Fruit fly (Drosophila melanogaster) whole organism, embryonic: Measurements from ENCODE around the gene Idgf3.

ENCODE experiments used
- Adf1 ChIP-seq: fragments of 200-800 bp; sonication (Bioruptor generic); IDR thresholded peaks from 2 replicates; pipeline ENCODE4 v1.3.6; 2022; ENCODE audit warnings: missing biosample characterization, missing genetic modification characterization
- Aef1 ChIP-seq: fragments of 200-800 bp; sonication (Bioruptor generic); IDR thresholded peaks from 3 replicates; pipeline ENCODE4 v1.3.6; 2022; ENCODE audit warnings: missing biosample characterization, missing genetic modification characterization
- Antp ChIP-seq: fragments of 200-800 bp; sonication (Bioruptor generic); optimal IDR thresholded peaks from 3 replicates; lab custom pipeline; 2016; ENCODE audit warnings: missing biosample characterization, missing genetic modification characterization
- Asciz ChIP-seq: fragments of 200-800 bp; sonication (Bioruptor generic); optimal IDR thresholded peaks from 2 replicates; lab custom pipeline; 2017; ENCODE audit warnings: missing biosample characterization, mild to moderate bottlenecking, missing genetic modification characterization, missing genetic modification reagents
- Awh ChIP-seq: fragments of 200-800 bp; sonication (Bioruptor generic); IDR thresholded peaks from 2 replicates; pipeline ENCODE4, ENCODE4 v1.3.6; 2022; ENCODE audit warnings: missing biosample characterization, missing genetic modification characterization
- Bgb ChIP-seq: fragments of 200-800 bp; sonication (Bioruptor generic); IDR thresholded peaks from 2 replicates; pipeline ENCODE4 v1.3.6; 2022; ENCODE audit warnings: missing biosample characterization, missing genetic modification characterization; ENCODE audit not compliant: partially characterized antibody
- Blimp-1 ChIP-seq: fragments of 200-800 bp; sonication (Bioruptor generic); optimal IDR thresholded peaks from 3 replicates; lab custom pipeline; 2018; ENCODE audit warnings: missing biosample characterization, missing genetic modification characterization, mild to moderate bottlenecking, moderate library complexity, missing genetic modification reagents
- CG10267 ChIP-seq: fragments of 200-800 bp; sonication (Bioruptor generic); optimal IDR thresholded peaks from 2 replicates; lab custom pipeline; 2018; ENCODE audit warnings: missing biosample characterization, mild to moderate bottlenecking, missing genetic modification characterization, moderate library complexity
- CG10543 ChIP-seq: fragments of 200-800 bp; sonication (Bioruptor generic); optimal IDR thresholded peaks from 3 replicates; lab custom pipeline; 2017; ENCODE audit warnings: missing biosample characterization, mild to moderate bottlenecking, missing genetic modification characterization, moderate library complexity
- CG11560 ChIP-seq: fragments of 200-800 bp; sonication (Bioruptor generic); IDR thresholded peaks from 3 replicates; pipeline ENCODE4 v1.3.6; 2022; ENCODE audit warnings: missing biosample characterization, missing genetic modification characterization
- CG12104 ChIP-seq: fragments of 200-800 bp; sonication (Bioruptor generic); optimal IDR thresholded peaks from 3 replicates; lab custom pipeline; 2016; ENCODE audit warnings: missing biosample characterization, missing genetic modification characterization
- CG12744 ChIP-seq: fragments of 200-800 bp; sonication (Bioruptor generic); optimal IDR thresholded peaks from 2 replicates; lab custom pipeline; 2016; ENCODE audit warnings: missing biosample characterization, missing genetic modification characterization
- CG14667 ChIP-seq: fragments of 200-800 bp; sonication (Bioruptor generic); IDR thresholded peaks from 2 replicates; pipeline ENCODE4 v1.3.6; 2022; ENCODE audit warnings: missing biosample characterization, missing genetic modification characterization
- CG1529 ChIP-seq: fragments of 200-800 bp; sonication (Bioruptor generic); optimal IDR thresholded peaks from 3 replicates; lab custom pipeline; 2018; ENCODE audit warnings: missing biosample characterization, missing genetic modification characterization
- CG15479 ChIP-seq: fragments of 200-800 bp; sonication (Bioruptor generic); optimal IDR thresholded peaks from 3 replicates; lab custom pipeline; 2019; ENCODE audit warnings: missing biosample characterization, mild to moderate bottlenecking, missing genetic modification characterization, moderate library complexity
- CG18599 ChIP-seq: fragments of 200-800 bp; sonication (Bioruptor generic); optimal IDR thresholded peaks from 3 replicates; lab custom pipeline; 2017; ENCODE audit warnings: missing biosample characterization, missing genetic modification characterization, mild to moderate bottlenecking, moderate library complexity, missing genetic modification reagents
- CG30020 ChIP-seq: fragments of 200-800 bp; optimal IDR thresholded peaks from 2 replicates; lab custom pipeline; 2019; ENCODE audit warnings: missing biosample characterization, mild to moderate bottlenecking, missing genetic modification characterization, moderate library complexity
- CG31224 ChIP-seq: fragments of 200-800 bp; sonication (Bioruptor generic); IDR thresholded peaks from 2 replicates; pipeline ENCODE4 v1.3.6; 2022; ENCODE audit warnings: missing biosample characterization, missing genetic modification characterization
- CG31388 ChIP-seq: fragments of 200-800 bp; sonication (Bioruptor generic); optimal IDR thresholded peaks from 2 replicates; lab custom pipeline; 2016; ENCODE audit warnings: missing biosample characterization, missing genetic modification characterization
- CG6813 ChIP-seq: fragments of 200-800 bp; sonication (Bioruptor generic); optimal IDR thresholded peaks from 2 replicates; lab custom pipeline; 2017; ENCODE audit warnings: missing biosample characterization, missing genetic modification characterization, mild to moderate bottlenecking, moderate library complexity, missing genetic modification reagents
- CG9215 ChIP-seq: fragments of 200-800 bp; sonication (Bioruptor generic); IDR thresholded peaks from 2 replicates; pipeline ENCODE4 v1.3.6; 2022; ENCODE audit warnings: missing biosample characterization, missing genetic modification characterization
- Camta ChIP-seq: fragments of 200-800 bp; sonication (Bioruptor generic); optimal IDR thresholded peaks from 2 replicates; lab custom pipeline; 2016; ENCODE audit warnings: missing biosample characterization, missing genetic modification characterization
- Dek ChIP-seq: fragments of 200-800 bp; sonication (Bioruptor generic); optimal IDR thresholded peaks from 3 replicates; lab custom pipeline; 2019; ENCODE audit warnings: missing biosample characterization, mild to moderate bottlenecking, missing genetic modification characterization, moderate library complexity
- Dfd ChIP-seq, 2 experiments: fragments of >200 bp; optimal IDR thresholded peaks; 2 replicates each; lab custom pipeline; 2017; ENCODE audit warnings: missing biosample characterization in 2 of 2, missing genetic modification characterization in 2 of 2
- Doc2 ChIP-seq: fragments of 200-800 bp; sonication (Bioruptor generic); IDR thresholded peaks from 2 replicates; pipeline ENCODE4 v1.3.6; 2022; ENCODE audit warnings: missing biosample characterization, missing genetic modification characterization
- Elba2 ChIP-seq: fragments of 200-800 bp; sonication (Bioruptor generic); optimal IDR thresholded peaks from 3 replicates; lab custom pipeline; 2016; ENCODE audit warnings: missing biosample characterization, missing genetic modification characterization
- H15 ChIP-seq: fragments of 200-800 bp; sonication (Bioruptor generic); IDR thresholded peaks from 3 replicates; pipeline ENCODE4 v1.3.6; 2022; ENCODE audit warnings: missing biosample characterization, missing genetic modification characterization
- HmgZ ChIP-seq: fragments of 200-800 bp; sonication (Bioruptor generic); optimal IDR thresholded peaks from 2 replicates; lab custom pipeline; 2018; ENCODE audit warnings: missing biosample characterization, mild to moderate bottlenecking, missing genetic modification characterization
- Hr51 ChIP-seq, 2 experiments: fragments of 200-800 bp; sonication (Bioruptor generic); optimal IDR thresholded peaks; 2 replicates in 1 of 2; 3 replicates in 1 of 2; lab custom pipeline; 2016 to 2018; ENCODE audit warnings: missing biosample characterization in 2 of 2, missing genetic modification characterization in 2 of 2, mild to moderate bottlenecking in 1 of 2, moderate library complexity in 1 of 2
- Hsf ChIP-seq: fragments of 200-800 bp; sonication (Bioruptor generic); optimal IDR thresholded peaks from 3 replicates; lab custom pipeline; 2016; ENCODE audit warnings: missing biosample characterization, missing genetic modification characterization
- MBD-R2 ChIP-seq: fragments of 200-800 bp; sonication (Bioruptor generic); IDR thresholded peaks from 2 replicates; pipeline ENCODE4 v1.3.6; 2022; ENCODE audit warnings: missing biosample characterization, missing genetic modification characterization
- Mad ChIP-seq: fragments of 200-800 bp; sonication (Bioruptor generic); optimal IDR thresholded peaks from 2 replicates; lab custom pipeline; 2016; ENCODE audit warnings: missing biosample characterization, missing genetic modification characterization
- NFAT ChIP-seq: fragments of 200-800 bp; sonication (Bioruptor generic); IDR thresholded peaks from 2 replicates; pipeline ENCODE4 v1.3.6; 2022; ENCODE audit warnings: missing biosample characterization, missing genetic modification characterization
- bsh ChIP-seq, 2 experiments: fragments of 200-800 bp; sonication (Bioruptor generic); optimal IDR thresholded peaks; 2 replicates each; lab custom pipeline; 2017 to 2018; ENCODE audit warnings: mild to moderate bottlenecking in 2 of 2, missing biosample characterization in 2 of 2, missing genetic modification characterization in 2 of 2, moderate library complexity in 1 of 2
- ci ChIP-seq: fragments of 200-800 bp; sonication (Bioruptor generic); IDR thresholded peaks from 3 replicates; pipeline ENCODE4 v1.3.6; 2022; ENCODE audit warnings: missing biosample characterization, missing genetic modification characterization
- crp ChIP-seq, 2 experiments: fragments of 200-800 bp; sonication (Bioruptor generic); optimal IDR thresholded peaks; 2 replicates in 1 of 2; 3 replicates in 1 of 2; lab custom pipeline; 2017; ENCODE audit warnings: missing biosample characterization in 2 of 2, missing genetic modification characterization in 2 of 2, mild to moderate bottlenecking in 1 of 2, moderate library complexity in 1 of 2
- dan ChIP-seq: fragments of 200-800 bp; sonication (Bioruptor generic); IDR thresholded peaks from 2 replicates; pipeline ENCODE4 v1.3.6; 2022; ENCODE audit warnings: missing biosample characterization, missing genetic modification characterization
- danr ChIP-seq: fragments of 200-800 bp; sonication (Bioruptor generic); IDR thresholded peaks from 2 replicates; pipeline ENCODE4 v1.3.6; 2022; ENCODE audit warnings: missing biosample characterization, missing genetic modification characterization
- dimm ChIP-seq: fragments of 200-800 bp; sonication (Bioruptor generic); IDR thresholded peaks from 2 replicates; pipeline ENCODE4 v1.3.6; 2022; ENCODE audit warnings: missing biosample characterization, missing genetic modification characterization
- dm ChIP-seq: fragments of 200-800 bp; sonication (Bioruptor generic); optimal IDR thresholded peaks from 3 replicates; lab custom pipeline; 2016; ENCODE audit warnings: missing biosample characterization, missing genetic modification characterization
- emc ChIP-seq: fragments of 200-800 bp; sonication (Bioruptor generic); optimal IDR thresholded peaks from 2 replicates; lab custom pipeline; 2016; ENCODE audit warnings: missing biosample characterization, missing genetic modification characterization
- exex ChIP-seq: fragments of 200-800 bp; sonication (Bioruptor generic); optimal IDR thresholded peaks from 4 replicates; lab custom pipeline; 2018; ENCODE audit warnings: missing biosample characterization, mild to moderate bottlenecking, missing genetic modification characterization, moderate library complexity
- gce ChIP-seq: fragments of 200-800 bp; sonication (Bioruptor generic); IDR thresholded peaks from 3 replicates; pipeline ENCODE4 v1.3.6; 2022; ENCODE audit warnings: missing biosample characterization, missing genetic modification characterization
- hbn ChIP-seq: fragments of 200-800 bp; sonication (Bioruptor generic); IDR thresholded peaks from 2 replicates; pipeline ENCODE4 v1.3.6; 2022; ENCODE audit warnings: missing biosample characterization, missing genetic modification characterization; ENCODE audit not compliant: partially characterized antibody
- jigr1 ChIP-seq: fragments of 200-800 bp; sonication (Bioruptor generic); IDR thresholded peaks from 3 replicates; pipeline ENCODE4 v1.3.6; 2022; ENCODE audit warnings: missing biosample characterization, missing genetic modification characterization
- mam ChIP-seq: fragments of 200-800 bp; sonication (Bioruptor generic); optimal IDR thresholded peaks from 3 replicates; lab custom pipeline; 2016; ENCODE audit warnings: missing biosample characterization, missing genetic modification characterization
- nerfin-2 ChIP-seq: fragments of 200-800 bp; sonication (Bioruptor generic); IDR thresholded peaks from 2 replicates; pipeline ENCODE4 v1.3.6; 2022; ENCODE audit warnings: missing biosample characterization, missing genetic modification characterization; ENCODE audit not compliant: partially characterized antibody
- pros ChIP-seq: fragments of 200-800 bp; sonication (Bioruptor generic); optimal IDR thresholded peaks from 3 replicates; lab custom pipeline; 2019; ENCODE audit warnings: missing biosample characterization, mild to moderate bottlenecking, missing genetic modification characterization, moderate library complexity
- sens ChIP-seq: fragments of 200-800 bp; sonication (Bioruptor generic); peaks from one replicate; lab custom pipeline; 2016; ENCODE audit warnings: missing biosample characterization, missing genetic modification characterization
- tx ChIP-seq: fragments of 200-800 bp; sonication (Bioruptor generic); optimal IDR thresholded peaks from 2 replicates; lab custom pipeline; 2016; ENCODE audit warnings: missing biosample characterization, missing genetic modification characterization
- zen2 ChIP-seq: fragments of 200-800 bp; sonication (Bioruptor generic); IDR thresholded peaks from 3 replicates; pipeline ENCODE4 v1.3.6; 2022; ENCODE audit warnings: missing biosample characterization, missing genetic modification characterization; ENCODE audit not compliant: partially characterized antibody

The Idgf3 gene

dm6 chr2L:16500469-16500868, 49.8 kb downstream of the Idgf3 start (continued):
- TF ChIP-seq CG10267 (tag; lab: Kevin White, UChicago) (peak; percentile 84), jigr1 (GFP tag; lab: Robert Waterston, UW) (peak; percentile 80), Hsf (GFP tag; lab: Kevin White, UChicago) (peak; percentile 91), CG6813 (peak; percentile 79), CG31388 (GFP tag; lab: Kevin White, UChicago) (peak; percentile 70), ci (GFP tag; lab: Robert Waterston, UW) (peak; percentile 96), CG10543 (GFP tag; lab: Kevin White, UChicago) (peak; percentile 84), Mad (GFP tag; lab: Kevin White, UChicago) (peak; percentile 83), bsh (GFP tag; optimal IDR thresholded peaks at IDR 0.05; lab: Kevin White, UChicago) (peak; percentile 61 to 97), Doc2 (no peak), Dfd (GFP tag; optimal IDR thresholded peaks at IDR 0.05; lab: Kevin White, UChicago) (no peak), Hr51 (GFP tag; optimal IDR thresholded peaks at IDR 0.05; lab: Kevin White, UChicago) (peak; percentile 71 to 87), CG9215 (GFP tag; lab: Robert Waterston, UW) (peak; percentile 86), MBD-R2 (GFP tag; lab: Robert Waterston, UW) (peak; percentile 77), Bgb (GFP tag; lab: Robert Waterston, UW) (no peak), NFAT (GFP tag; lab: Robert Waterston, UW) (peak; percentile 86), Camta (GFP tag; lab: Kevin White, UChicago) (peak; percentile 74), Aef1 (GFP tag; lab: Robert Waterston, UW) (peak; percentile 88), pros (GFP tag; lab: Kevin White, UChicago) (peak; percentile 35), HmgZ (peak; percentile 93), CG12104 (peak; percentile 49), Adf1 (peak; percentile 65), CG18599 (GFP tag; lab: Kevin White, UChicago) (peak; percentile 91), CG12744 (GFP tag; lab: Kevin White, UChicago) (peak; percentile 41), dan (GFP tag; lab: Robert Waterston, UW) (no peak; the same call in 1 of the 2 replicates), dm (GFP tag; lab: Kevin White, UChicago) (peak; percentile 76), danr (GFP tag; lab: Robert Waterston, UW) (peak; percentile 88), CG15479 (peak; percentile 11), sens (GFP tag; lab: Kevin White, UChicago) (peak; percentile 69), Asciz (peak; percentile 77), CG31224 (peak; percentile 74), dimm (GFP tag; lab: Robert Waterston, UW) (peak; percentile 79), tx (GFP tag; lab: Kevin White, UChicago) (peak; percentile 40), CG1529 (GFP tag; lab: Kevin White, UChicago) (peak; percentile 89), Awh (GFP tag; lab: Robert Waterston, UW) (peak; percentile 92), mam (GFP tag; lab: Kevin White, UChicago) (peak; percentile 82), Dek (peak; percentile 91), zen2 (GFP tag; lab: Robert Waterston, UW) (no peak), gce (GFP tag; lab: Robert Waterston, UW) (peak; percentile 94), nerfin-2 (0 out of 2 replicates have a peak, but pooled peaks have one; percentile 36), Antp (GFP tag; lab: Kevin White, UChicago) (peak; percentile 93), H15 (GFP tag; lab: Robert Waterston, UW) (peak; percentile 91), CG14667 (GFP tag; lab: Robert Waterston, UW) (peak; percentile 92), crp (GFP tag; optimal IDR thresholded peaks at IDR 0.05; lab: Kevin White, UChicago) (peak in 1 of 2 experiments; percentile 44), CG30020 (tag; lab: Kevin White, UChicago) (peak; percentile 59), Blimp-1 (peak; percentile 89), emc (GFP tag; lab: Kevin White, UChicago) (peak; percentile 50), exex (tag; lab: Kevin White, UChicago) (peak; percentile 44), hbn (GFP tag; lab: Robert Waterston, UW) (no peak), Elba2 (GFP tag; lab: Kevin White, UChicago) (no peak), CG11560 (peak; percentile 80)
